Worm (Caenorhabditis elegans) whole organism, L4 larva: ENCODE results near the gene M01B2.13.

Experiments used
- F49E8.2 ChIP-seq: sonication (generic microtip); optimal IDR thresholded peaks from 2 replicates; lab custom pipeline; 2016; ENCODE audit warnings: missing compliant biosample characterization, mild to moderate bottlenecking, missing genetic modification characterization, borderline replicate concordance
- R02D3.7 ChIP-seq: fragments of 150-350 bp; sonication (generic microtip); optimal IDR thresholded peaks from 3 replicates; lab custom pipeline; 2014; ENCODE audit warnings: missing biosample characterization, missing genetic modification characterization
- T20F7.1 ChIP-seq: fragments of 200-800 bp; sonication (Bioruptor generic); optimal IDR thresholded peaks from 2 replicates; lab custom pipeline; 2018; ENCODE audit warnings: mild to moderate bottlenecking, missing genetic modification characterization, missing compliant biosample characterization
- T26A8.4 ChIP-seq: fragments of 200-800 bp; sonication (Bioruptor generic); IDR thresholded peaks from 2 replicates; pipeline ENCODE4 v1.3.6; 2022; ENCODE audit warnings: missing genetic modification characterization, missing compliant biosample characterization
- Y105C5A.15 ChIP-seq: fragments of 200-800 bp; sonication (Bioruptor generic); IDR thresholded peaks from 2 replicates; pipeline ENCODE4 v1.3.6; 2022; ENCODE audit warnings: missing genetic modification characterization, missing compliant biosample characterization
- Y75B8A.6 ChIP-seq: fragments of 200-800 bp; sonication (Bioruptor generic); IDR thresholded peaks from 2 replicates; pipeline ENCODE4 v1.3.6; 2022; ENCODE audit warnings: missing genetic modification reagents, missing genetic modification characterization, missing compliant biosample characterization
- aha-1 ChIP-seq: fragments of 150-350 bp; peaks from one replicate; lab custom pipeline; 2014; ENCODE audit warnings: missing biosample characterization, missing genetic modification characterization
- ceh-44 ChIP-seq: fragments of 200-800 bp; sonication (Bioruptor generic); IDR thresholded peaks from 2 replicates; pipeline ENCODE4 v1.3.6; 2022; ENCODE audit warnings: missing genetic modification reagents, missing genetic modification characterization, missing compliant biosample characterization
- ceh-62 ChIP-seq: sonication (generic microtip); optimal IDR thresholded peaks from 2 replicates; lab custom pipeline; 2017; ENCODE audit warnings: missing biosample characterization, missing genetic modification characterization
- ces-1 ChIP-seq: fragments of 150-350 bp; sonication (generic microtip); optimal IDR thresholded peaks from 4 replicates; lab custom pipeline; 2014; ENCODE audit warnings: missing biosample characterization, missing genetic modification reagents, missing genetic modification characterization
- ctbp-1 ChIP-seq: fragments of 200-800 bp; sonication (Bioruptor generic); IDR thresholded peaks from 2 replicates; pipeline ENCODE4 v1.3.6; 2022; ENCODE audit warnings: missing genetic modification reagents, missing genetic modification characterization, missing compliant biosample characterization
- daf-12 ChIP-seq: fragments of 150-350 bp; optimal IDR thresholded peaks from 2 replicates; lab custom pipeline; 2014; ENCODE audit warnings: missing biosample characterization, missing genetic modification reagents, missing genetic modification characterization
- dpl-1 ChIP-seq: fragments of 150-350 bp; optimal IDR thresholded peaks from 2 replicates; lab custom pipeline; 2014; ENCODE audit warnings: missing biosample characterization, missing genetic modification reagents, missing genetic modification characterization
- duxl-1 ChIP-seq: sonication (generic microtip); optimal IDR thresholded peaks from 2 replicates; lab custom pipeline; 2016; ENCODE audit warnings: mild to moderate bottlenecking, missing genetic modification characterization, moderate library complexity, missing compliant biosample characterization; ENCODE audit not compliant: poor library complexity
- dve-1 ChIP-seq: sonication (generic microtip); optimal IDR thresholded peaks from 2 replicates; lab custom pipeline; 2017; ENCODE audit warnings: antibody characterized with exemption, mild to moderate bottlenecking, missing genetic modification characterization, missing compliant biosample characterization; ENCODE audit not compliant: insufficient read depth
- hmg-1.1 ChIP-seq: fragments of 200-800 bp; sonication (Bioruptor generic); IDR thresholded peaks from 2 replicates; pipeline ENCODE4 v1.3.6; 2022; ENCODE audit warnings: missing genetic modification reagents, missing genetic modification characterization, missing compliant biosample characterization
- lin-29 ChIP-seq: fragments of 200-800 bp; sonication (Bioruptor generic); IDR thresholded peaks from 2 replicates; pipeline ENCODE4 v1.3.6; 2022; ENCODE audit warnings: missing genetic modification reagents, missing genetic modification characterization, missing compliant biosample characterization
- lin-38 ChIP-seq: fragments of 200-800 bp; sonication (Bioruptor generic); IDR thresholded peaks from 2 replicates; pipeline ENCODE4 v1.3.6; 2022; ENCODE audit warnings: missing genetic modification reagents, missing genetic modification characterization, missing compliant biosample characterization
- lin-39 ChIP-seq: fragments of 150-350 bp; optimal IDR thresholded peaks from 2 replicates; lab custom pipeline; 2014; ENCODE audit warnings: missing biosample characterization, missing genetic modification reagents, missing genetic modification characterization
- lsy-2 ChIP-seq, 2 experiments: fragments of 150-350 bp in 1 of 2; sonication (generic microtip) in 1 of 2; optimal IDR thresholded peaks; 2 replicates each; lab custom pipeline; 2014 to 2017; ENCODE audit warnings: missing biosample characterization in 2 of 2, missing genetic modification characterization in 2 of 2
- madf-5 ChIP-seq, 2 experiments: fragments of 200-800 bp; sonication (Bioruptor generic); IDR thresholded peaks; 2 replicates each; pipeline ENCODE4 v1.3.6; 2022; ENCODE audit warnings: missing compliant biosample characterization in 2 of 2, missing genetic modification characterization in 2 of 2
- mep-1 ChIP-seq: fragments of 150-350 bp; sonication (generic microtip); optimal IDR thresholded peaks from 3 replicates; lab custom pipeline; 2014; ENCODE audit warnings: missing biosample characterization, missing genetic modification characterization
- nhr-28 ChIP-seq: fragments of 150-350 bp; optimal IDR thresholded peaks from 2 replicates; lab custom pipeline; 2014; ENCODE audit warnings: missing biosample characterization, missing genetic modification characterization
- nhr-41 ChIP-seq: fragments of 200-800 bp; sonication (Bioruptor generic); IDR thresholded peaks from 2 replicates; pipeline ENCODE4 v1.3.6; 2022; ENCODE audit warnings: missing genetic modification reagents, missing genetic modification characterization, missing compliant biosample characterization
- nhr-6 ChIP-seq: fragments of 150-350 bp; optimal IDR thresholded peaks from 2 replicates; lab custom pipeline; 2014; ENCODE audit warnings: missing biosample characterization, missing genetic modification characterization
- nhr-77 ChIP-seq: fragments of 150-350 bp; optimal IDR thresholded peaks from 2 replicates; lab custom pipeline; 2014; ENCODE audit warnings: missing biosample characterization, missing genetic modification characterization
- pha-4 ChIP-seq, 2 experiments: fragments of 150-350 bp in 1 of 2; fragments of 200-800 bp in 1 of 2; sonication (Bioruptor generic) in 1 of 2; IDR thresholded peaks in 1 of 2; optimal IDR thresholded peaks in 1 of 2; 2 replicates each; pipeline versions ENCODE4 v1.3.6 to Lab custom; 2014 to 2022; ENCODE audit warnings: missing genetic modification characterization in 2 of 2, missing genetic modification reagents in 2 of 2, missing biosample characterization in 1 of 2, missing compliant biosample characterization in 1 of 2
- php-3 ChIP-seq: fragments of 200-800 bp; sonication (Bioruptor generic); IDR thresholded peaks from 2 replicates; pipeline ENCODE4 v1.3.6; 2022; ENCODE audit warnings: missing genetic modification reagents, missing genetic modification characterization, missing compliant biosample characterization
- pqm-1 ChIP-seq: sonication (generic microtip); optimal IDR thresholded peaks from 2 replicates; lab custom pipeline; 2017; ENCODE audit warnings: missing biosample characterization, missing genetic modification characterization
- rbr-2 ChIP-seq: sonication (generic microtip); optimal IDR thresholded peaks from 2 replicates; lab custom pipeline; 2016; ENCODE audit warnings: missing genotype, missing genetic modification characterization, missing compliant biosample characterization
- snpc-4 ChIP-seq: fragments of 150-350 bp; optimal IDR thresholded peaks from 2 replicates; lab custom pipeline; 2014; ENCODE audit warnings: missing biosample characterization, missing genetic modification characterization
- tra-1 ChIP-seq: fragments of 200-800 bp; sonication (Bioruptor generic); IDR thresholded peaks from 2 replicates; pipeline ENCODE4 v1.3.6; 2022; ENCODE audit warnings: missing genetic modification reagents, missing genetic modification characterization, missing compliant biosample characterization
- unc-130 ChIP-seq: sonication (generic microtip); optimal IDR thresholded peaks from 2 replicates; lab custom pipeline; 2016; ENCODE audit warnings: missing genetic modification reagents, missing genetic modification characterization, missing compliant biosample characterization
- unc-62 ChIP-seq, 3 experiments: fragments of 150-350 bp in 1 of 3; sonication (generic microtip); optimal IDR thresholded peaks in 2 of 3; peaks in 1 of 3; 1 replicate in 1 of 3; 2 replicates in 2 of 3; lab custom pipeline; 2014 to 2017; ENCODE audit warnings: missing biosample characterization in 3 of 3, missing genetic modification characterization in 3 of 3, missing genetic modification reagents in 3 of 3, missing genotype in 1 of 3
- zag-1 ChIP-seq: fragments of 150-350 bp; optimal IDR thresholded peaks from 2 replicates; lab custom pipeline; 2014; ENCODE audit warnings: missing biosample characterization, missing genetic modification characterization
- zfp-3 ChIP-seq: fragments of 200-800 bp; sonication (Bioruptor generic); conservative IDR thresholded peaks from 2 replicates; pipeline ENCODE4 v1.3.6; 2022; ENCODE audit warnings: missing genetic modification reagents, missing genetic modification characterization, missing compliant biosample characterization
- zip-11 ChIP-seq: fragments of 200-800 bp; sonication (Bioruptor generic); IDR thresholded peaks from 2 replicates; pipeline ENCODE4 v1.3.6; 2022; ENCODE audit warnings: missing genetic modification characterization, missing compliant biosample characterization
- zip-2 ChIP-seq: fragments of 150-350 bp; optimal IDR thresholded peaks from 2 replicates; lab custom pipeline; 2014; ENCODE audit warnings: missing biosample characterization, missing genetic modification characterization

The M01B2.13 gene

DNA sequence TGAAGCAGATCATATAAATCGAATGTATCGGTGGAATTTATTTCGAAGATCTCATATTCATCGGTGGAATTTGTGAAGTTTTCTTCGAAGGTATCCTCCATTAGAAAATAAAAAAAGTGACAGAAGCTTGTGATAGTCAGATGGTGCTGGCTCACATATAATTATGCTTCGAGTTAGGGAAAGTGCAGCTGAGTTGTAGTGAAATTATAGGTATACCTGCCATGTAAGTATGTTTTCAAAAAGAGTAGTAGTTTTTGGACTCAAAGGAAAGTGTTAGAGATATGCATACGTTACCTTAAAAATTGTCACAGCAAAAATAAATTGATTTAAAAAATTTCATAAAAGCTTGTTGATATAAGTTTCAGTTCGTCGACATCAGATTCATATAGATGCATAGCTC is 25.5 kb downstream of the M01B2.13 start, which contains the start of gene srw-11:
Gene srw-11, minus strand, starts transcription at position 101 of the 400 bp plus-strand sequence.
- TF ChIP-seq T20F7.1 (GFP tag; lab: Kevin White, UChicago) (no peak), T26A8.4 (GFP tag; lab: Robert Waterston, UW) (no peak), nhr-77 (tag; lab: Kevin White, UChicago) (no peak), ceh-44 (GFP tag; lab: Robert Waterston, UW) (no peak), lin-29 (no peak), rbr-2 (tag; lab: Kevin White, UChicago) (no peak), Y105C5A.15 (GFP tag; lab: Robert Waterston, UW) (no peak)

- TF ChIP-seq zag-1 (tag; lab: Kevin White, UChicago): no peak
- TF ChIP-seq unc-62 (GFP tag; optimal IDR thresholded peaks at IDR 0.05 in 1 of 2; lab: Kevin White, UChicago): peak in 1 of 2 experiments; percentile 33
- TF ChIP-seq unc-62 (tag; optimal IDR thresholded peaks at IDR 0.05; lab: Kevin White, UChicago): no peak
Observed at ce11 chrV:15238552-15238951, 27.2 kb downstream of the M01B2.13 start, which contains the start of gene srw-12. Gene srw-12 (minus strand): TSS chrV:15238652.

DNA sequence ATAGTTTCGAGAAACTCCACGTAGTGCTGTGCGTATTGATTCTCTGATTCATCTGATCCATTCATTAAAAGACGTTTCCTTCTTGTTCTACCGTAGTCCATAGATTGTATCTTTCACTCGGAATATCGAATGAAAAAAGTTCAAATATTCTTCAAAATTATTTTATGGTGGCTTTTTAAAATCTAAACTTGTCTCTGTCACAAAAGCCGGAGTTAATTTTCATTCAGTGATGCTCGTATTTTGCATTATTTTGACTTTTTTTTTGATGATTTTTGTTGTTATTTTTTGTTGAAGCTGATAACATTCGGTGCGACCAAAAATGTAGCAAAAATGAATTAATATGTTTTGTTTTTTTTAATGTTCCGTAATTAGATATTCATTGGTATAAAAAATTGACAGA is 30.1 kb downstream of the M01B2.13 start, which contains the start of gene nhr-164:
Gene nhr-164, minus strand, starts transcription at position 101 of the 400 bp plus-strand sequence.
- TF ChIP-seq tra-1: no peak
- TF ChIP-seq zip-11 (GFP tag; lab: Robert Waterston, UW): no peak
- no peak for TF ChIP-seq lin-38 (GFP tag; lab: Robert Waterston, UW)
- TF ChIP-seq Y75B8A.6 (GFP tag; lab: Robert Waterston, UW): no peak

ce11 chrV:15232200-15232599 is 33.5 kb downstream of the M01B2.13 start, which contains the start of gene srw-13:
Gene srw-13 (plus strand): TSS chrV:15232500.
- TF ChIP-seq duxl-1 (tag; lab: Kevin White, UChicago) (no peak), aha-1 (tag; lab: Kevin White, UChicago) (peak; percentile 29)
- TF ChIP-seq, all 104 proteins: peak for 1

- TF ChIP-seq F49E8.2 (tag; lab: Kevin White, UChicago) (no peak), zip-2 (tag; lab: Kevin White, UChicago) (no peak), nhr-6 (tag; lab: Kevin White, UChicago) (no peak), ctbp-1 (GFP tag; lab: Robert Waterston, UW) (no peak), hmg-1.1 (no peak), ceh-62 (tag; lab: Kevin White, UChicago) (no peak)
- TF ChIP-seq, all 104 proteins: peak for 0
Observed at ce11 chrV:15230243-15230642, 35.5 kb downstream of the M01B2.13 start, which contains the start of gene srw-15. Gene srw-15 (plus strand): TSS chrV:15230543.

- no peak for TF ChIP-seq R02D3.7 (tag; lab: Kevin White, UChicago)
- peak; percentile 41 for TF ChIP-seq pqm-1 (tag; lab: Kevin White, UChicago)
- TF ChIP-seq ceh-44 (GFP tag; lab: Robert Waterston, UW): no peak
Observed at ce11 chrV:15226206-15226605, 39.5 kb downstream of the M01B2.13 start.

DNA sequence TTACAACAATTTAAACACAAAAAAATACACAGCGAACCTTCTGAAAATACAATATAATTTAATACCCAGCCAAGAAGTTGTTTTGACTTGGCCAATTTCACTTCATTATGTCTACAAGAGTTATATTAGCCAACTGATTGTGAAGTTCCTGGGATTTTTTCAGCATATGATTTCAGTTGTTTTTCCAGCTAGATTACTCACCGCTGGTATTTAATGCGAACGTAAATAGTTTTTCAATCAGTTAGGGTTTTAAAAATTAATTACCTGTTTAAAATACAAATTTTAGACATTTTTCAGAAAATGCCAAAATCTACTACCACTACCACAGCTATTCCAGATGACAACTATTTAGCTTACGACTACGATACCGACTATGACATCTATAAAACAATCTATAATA is 40.1 kb downstream of the M01B2.13 start, which contains the start of gene srw-14:
Gene srw-14, plus strand, starts transcription at position 301 of the 400 bp plus-strand sequence.
- no peak for TF ChIP-seq mep-1
- no peak for TF ChIP-seq Y105C5A.15 (GFP tag; lab: Robert Waterston, UW)
- TF ChIP-seq snpc-4: no peak
- TF ChIP-seq lsy-2 (tag; optimal IDR thresholded peaks at IDR 0.05; lab: Kevin White, UChicago): no peak
- no peak for TF ChIP-seq dve-1
- TF ChIP-seq daf-12: no peak
- no peak for TF ChIP-seq duxl-1 (tag; lab: Kevin White, UChicago)
- no peak for TF ChIP-seq unc-130
- no peak for TF ChIP-seq zfp-3 (GFP tag; lab: Robert Waterston, UW)
- TF ChIP-seq php-3 (GFP tag; lab: Robert Waterston, UW): no peak
- no peak for TF ChIP-seq rbr-2 (tag; lab: Kevin White, UChicago)
- no peak for TF ChIP-seq unc-62 (GFP tag; optimal IDR thresholded peaks at IDR 0.05 in 1 of 2; lab: Kevin White, UChicago)
- no peak for TF ChIP-seq unc-62 (tag; optimal IDR thresholded peaks at IDR 0.05; lab: Kevin White, UChicago)
- TF ChIP-seq dpl-1 (GFP tag; lab: Kevin White, UChicago): no peak
- TF ChIP-seq ces-1 (GFP tag; lab: Kevin White, UChicago): no peak
- no peak for TF ChIP-seq lin-39 (tag; lab: Kevin White, UChicago)
- TF ChIP-seq madf-5 (GFP tag; IDR thresholded peaks at IDR 0.05; lab: Robert Waterston, UW): no peak
- TF ChIP-seq nhr-28 (tag; lab: Kevin White, UChicago): no peak
- TF ChIP-seq pha-4 (GFP tag; IDR thresholded peaks at IDR 0.05; lab: Robert Waterston, UW): no peak
- no peak for TF ChIP-seq pha-4 (tag; optimal IDR thresholded peaks at IDR 0.05; lab: Kevin White, UChicago)
- no peak for TF ChIP-seq nhr-41
